Fruit fly (Drosophila melanogaster) whole organism, embryonic: Measurements from ENCODE around the gene CG31068.

ENCODE experiments used
- Abd-B ChIP-seq: fragments of 200-800 bp; sonication (Bioruptor generic); optimal IDR thresholded peaks from 2 replicates; lab custom pipeline; 2018; ENCODE audit warnings: missing biosample characterization, mild to moderate bottlenecking, missing genetic modification characterization, moderate library complexity
- Awh ChIP-seq: fragments of 200-800 bp; sonication (Bioruptor generic); IDR thresholded peaks from 2 replicates; pipeline ENCODE4, ENCODE4 v1.3.6; 2022; ENCODE audit warnings: missing biosample characterization, missing genetic modification characterization
- B-H2 ChIP-seq: fragments of 200-800 bp; sonication (Bioruptor generic); optimal IDR thresholded peaks from 2 replicates; lab custom pipeline; 2018; ENCODE audit warnings: missing biosample characterization, mild to moderate bottlenecking, missing genetic modification characterization
- CG11504 ChIP-seq: fragments of 200-800 bp; sonication (Bioruptor generic); optimal IDR thresholded peaks from 3 replicates; lab custom pipeline; 2019; ENCODE audit warnings: missing biosample characterization, mild to moderate bottlenecking, missing genetic modification characterization, moderate library complexity
- CG12391 ChIP-seq: fragments of 200-800 bp; sonication (Bioruptor generic); optimal IDR thresholded peaks from 3 replicates; lab custom pipeline; 2018; ENCODE audit warnings: missing biosample characterization, mild to moderate bottlenecking, missing genetic modification characterization, moderate library complexity
- CG12659 ChIP-seq: fragments of 200-800 bp; sonication (Bioruptor generic); optimal IDR thresholded peaks from 3 replicates; lab custom pipeline; 2017; ENCODE audit warnings: mild to moderate bottlenecking, missing biosample characterization, missing genetic modification reagents, missing genetic modification characterization
- CG13123 ChIP-seq: fragments of 200-800 bp; sonication (Bioruptor generic); optimal IDR thresholded peaks from 2 replicates; lab custom pipeline; 2016; ENCODE audit warnings: missing biosample characterization, missing genetic modification characterization
- CG13287 ChIP-seq: fragments of 200-800 bp; sonication (Bioruptor generic); IDR thresholded peaks from 2 replicates; pipeline ENCODE4 v1.3.6; 2022; ENCODE audit warnings: missing biosample characterization, missing genetic modification characterization; ENCODE audit not compliant: partially characterized antibody
- CG14441 ChIP-seq: fragments of 200-800 bp; sonication (Bioruptor generic); IDR thresholded peaks from 2 replicates; pipeline ENCODE4 v1.3.6; 2022; ENCODE audit warnings: missing biosample characterization, missing genetic modification characterization
- CG15514 ChIP-seq: fragments of 200-800 bp; sonication (Bioruptor generic); optimal IDR thresholded peaks from 3 replicates; lab custom pipeline; 2017; ENCODE audit warnings: missing biosample characterization, missing genetic modification characterization, mild to moderate bottlenecking, moderate library complexity, missing genetic modification reagents
- CG17612 ChIP-seq: fragments of 200-800 bp; sonication (Bioruptor generic); IDR thresholded peaks from 2 replicates; pipeline ENCODE4 v1.3.6; 2022; ENCODE audit warnings: missing biosample characterization, missing genetic modification characterization
- CG17829 ChIP-seq: fragments of 200-800 bp; optimal IDR thresholded peaks from 2 replicates; lab custom pipeline; 2019; ENCODE audit warnings: missing biosample characterization, mild to moderate bottlenecking, missing genetic modification characterization, moderate library complexity
- CG18262 ChIP-seq: fragments of 200-800 bp; optimal IDR thresholded peaks from 3 replicates; lab custom pipeline; 2019; ENCODE audit warnings: missing biosample characterization, mild to moderate bottlenecking, missing genetic modification characterization, moderate library complexity
- CG18476 ChIP-seq: fragments of 200-800 bp; sonication (Bioruptor generic); optimal IDR thresholded peaks from 2 replicates; lab custom pipeline; 2016; ENCODE audit warnings: missing biosample characterization, mild to moderate bottlenecking, missing genetic modification characterization
- CG2120 ChIP-seq: fragments of 200-800 bp; sonication (Bioruptor generic); optimal IDR thresholded peaks from 3 replicates; lab custom pipeline; 2016; ENCODE audit warnings: missing biosample characterization, missing genetic modification characterization
- CG3065 ChIP-seq: fragments of 200-800 bp; sonication (Bioruptor generic); optimal IDR thresholded peaks from 2 replicates; lab custom pipeline; 2016; ENCODE audit warnings: missing biosample characterization, missing genetic modification characterization
- CG4424 ChIP-seq: fragments of 200-800 bp; sonication (Bioruptor generic); optimal IDR thresholded peaks from 3 replicates; lab custom pipeline; 2016; ENCODE audit warnings: missing biosample characterization, missing genetic modification characterization
- CG4820 ChIP-seq: fragments of 200-800 bp; sonication (Bioruptor generic); optimal IDR thresholded peaks from 3 replicates; lab custom pipeline; 2016; ENCODE audit warnings: missing biosample characterization, missing genetic modification characterization
- CG6689 ChIP-seq: fragments of 200-800 bp; sonication (Bioruptor generic); IDR thresholded peaks from 2 replicates; pipeline ENCODE4 v1.3.6; 2022; ENCODE audit warnings: missing biosample characterization, missing genetic modification characterization
- CG7271 ChIP-seq: fragments of 200-800 bp; sonication (Bioruptor generic); optimal IDR thresholded peaks from 2 replicates; lab custom pipeline; 2018; ENCODE audit warnings: missing biosample characterization, mild to moderate bottlenecking, missing genetic modification characterization, moderate library complexity
- CHES-1-like ChIP-seq: fragments of 200-800 bp; sonication (Bioruptor generic); optimal IDR thresholded peaks from 2 replicates; lab custom pipeline; 2016; ENCODE audit warnings: missing biosample characterization, missing genetic modification characterization
- Dip2 ChIP-seq: fragments of 200-800 bp; sonication (Bioruptor generic); IDR thresholded peaks from 2 replicates; pipeline ENCODE4 v1.3.6; 2022; ENCODE audit warnings: missing biosample characterization, missing genetic modification characterization
- Elba2 ChIP-seq: fragments of 200-800 bp; sonication (Bioruptor generic); optimal IDR thresholded peaks from 3 replicates; lab custom pipeline; 2016; ENCODE audit warnings: missing biosample characterization, missing genetic modification characterization
- HLH4C ChIP-seq: fragments of 200-800 bp; sonication (Bioruptor generic); IDR thresholded peaks from 3 replicates; pipeline ENCODE4 v1.3.6; 2022; ENCODE audit warnings: missing biosample characterization, missing genetic modification characterization; ENCODE audit not compliant: partially characterized antibody
- HLHmδ ChIP-seq: fragments of 200-800 bp; sonication (Bioruptor generic); optimal IDR thresholded peaks from 2 replicates; lab custom pipeline; 2018; ENCODE audit warnings: missing biosample characterization, mild to moderate bottlenecking, missing genetic modification characterization, moderate library complexity
- Oli ChIP-seq: fragments of 200-800 bp; sonication (Bioruptor generic); optimal IDR thresholded peaks from 2 replicates; lab custom pipeline; 2018; ENCODE audit warnings: missing biosample characterization, mild to moderate bottlenecking, missing genetic modification characterization, moderate library complexity
- Sox100B ChIP-seq: fragments of 200-800 bp; sonication (Bioruptor generic); optimal IDR thresholded peaks from 3 replicates; lab custom pipeline; 2018; ENCODE audit warnings: missing biosample characterization, mild to moderate bottlenecking, missing genetic modification characterization
- Tbp ChIP-seq: fragments of >200 bp; optimal IDR thresholded peaks from 2 replicates; lab custom pipeline; 2018; ENCODE audit warnings: missing biosample characterization, missing genetic modification characterization
- abd-A ChIP-seq: fragments of 200-800 bp; sonication (Bioruptor generic); optimal IDR thresholded peaks from 3 replicates; lab custom pipeline; 2019; ENCODE audit warnings: missing biosample characterization, mild to moderate bottlenecking, missing genetic modification characterization, moderate library complexity
- caup ChIP-seq: fragments of 200-800 bp; sonication (Bioruptor generic); optimal IDR thresholded peaks from 3 replicates; lab custom pipeline; 2017; ENCODE audit warnings: missing biosample characterization, mild to moderate bottlenecking, missing genetic modification characterization, moderate library complexity; ENCODE audit not compliant: severe bottlenecking
- chm ChIP-seq: fragments of 200-800 bp; sonication (Bioruptor generic); IDR thresholded peaks from 2 replicates; pipeline ENCODE4 v1.3.6; 2022; ENCODE audit warnings: missing biosample characterization, missing genetic modification characterization
- dati ChIP-seq: fragments of 200-800 bp; sonication (Bioruptor generic); IDR thresholded peaks from 2 replicates; pipeline ENCODE4 v1.3.6; 2022; ENCODE audit warnings: missing biosample characterization, missing genetic modification characterization
- dimm ChIP-seq: fragments of 200-800 bp; sonication (Bioruptor generic); IDR thresholded peaks from 2 replicates; pipeline ENCODE4 v1.3.6; 2022; ENCODE audit warnings: missing biosample characterization, missing genetic modification characterization
- dmrt11E ChIP-seq: fragments of 200-800 bp; sonication (Bioruptor generic); optimal IDR thresholded peaks from 3 replicates; lab custom pipeline; 2018; ENCODE audit warnings: missing biosample characterization, mild to moderate bottlenecking, missing genetic modification characterization, moderate library complexity
- exex ChIP-seq: fragments of 200-800 bp; sonication (Bioruptor generic); optimal IDR thresholded peaks from 4 replicates; lab custom pipeline; 2018; ENCODE audit warnings: missing biosample characterization, mild to moderate bottlenecking, missing genetic modification characterization, moderate library complexity
- fd96Cb ChIP-seq: fragments of 200-800 bp; sonication (Bioruptor generic); optimal IDR thresholded peaks from 2 replicates; lab custom pipeline; 2018; ENCODE audit warnings: missing biosample characterization, mild to moderate bottlenecking, missing genetic modification characterization, moderate library complexity
- ftz-f1 ChIP-seq: fragments of 200-800 bp; sonication (Bioruptor generic); optimal IDR thresholded peaks from 2 replicates; lab custom pipeline; 2016; ENCODE audit warnings: missing biosample characterization, missing genetic modification characterization
- gem ChIP-seq: fragments of 200-800 bp; sonication (Bioruptor generic); optimal IDR thresholded peaks from 2 replicates; lab custom pipeline; 2019; ENCODE audit warnings: missing biosample characterization, mild to moderate bottlenecking, missing genetic modification characterization, moderate library complexity
- grau ChIP-seq: fragments of 200-800 bp; optimal IDR thresholded peaks from 3 replicates; lab custom pipeline; 2019; ENCODE audit warnings: missing biosample characterization, mild to moderate bottlenecking, missing genetic modification characterization, moderate library complexity
- gsb ChIP-seq: fragments of 200-800 bp; sonication (Bioruptor generic); IDR thresholded peaks from 2 replicates; pipeline ENCODE4 v1.3.6; 2022; ENCODE audit warnings: missing biosample characterization, missing genetic modification characterization
- ham ChIP-seq: fragments of 200-800 bp; sonication (Bioruptor generic); IDR thresholded peaks from 2 replicates; pipeline ENCODE4 v1.3.6; 2022; ENCODE audit warnings: missing biosample characterization, missing genetic modification characterization
- ind ChIP-seq: fragments of 200-800 bp; sonication (Bioruptor generic); optimal IDR thresholded peaks from 3 replicates; lab custom pipeline; 2016; ENCODE audit warnings: missing biosample characterization, missing genetic modification characterization
- ken ChIP-seq: fragments of 200-800 bp; sonication (Bioruptor generic); IDR thresholded peaks from 3 replicates; pipeline ENCODE4 v1.3.6; 2022; ENCODE audit warnings: missing biosample characterization, missing genetic modification characterization
- klu ChIP-seq: fragments of 200-800 bp; sonication (Bioruptor generic); IDR thresholded peaks from 2 replicates; pipeline ENCODE4 v1.3.6; 2022; ENCODE audit warnings: missing biosample characterization, missing genetic modification characterization
- lab ChIP-seq: fragments of 200-800 bp; sonication (Bioruptor generic); optimal IDR thresholded peaks from 3 replicates; lab custom pipeline; 2017; ENCODE audit warnings: missing biosample characterization, missing genetic modification characterization, mild to moderate bottlenecking, moderate library complexity, missing genetic modification reagents
- onecut ChIP-seq: fragments of 200-800 bp; sonication (Bioruptor generic); IDR thresholded peaks from 2 replicates; pipeline ENCODE4 v1.3.6; 2022; ENCODE audit warnings: missing biosample characterization, missing genetic modification characterization
- pzg ChIP-seq: fragments of 200-800 bp; sonication (Bioruptor generic); optimal IDR thresholded peaks from 3 replicates; lab custom pipeline; 2018; ENCODE audit warnings: missing biosample characterization, mild to moderate bottlenecking, missing genetic modification characterization, moderate library complexity
- schlank ChIP-seq: fragments of 200-800 bp; sonication (Bioruptor generic); optimal IDR thresholded peaks from 2 replicates; lab custom pipeline; 2018; ENCODE audit warnings: missing biosample characterization, mild to moderate bottlenecking, missing genetic modification characterization
- sd ChIP-seq: fragments of 200-800 bp; sonication (Bioruptor generic); optimal IDR thresholded peaks from 3 replicates; lab custom pipeline; 2018; ENCODE audit warnings: missing biosample characterization, mild to moderate bottlenecking, missing genetic modification characterization, moderate library complexity
- twi ChIP-seq: fragments of 200-800 bp; optimal IDR thresholded peaks from 2 replicates; lab custom pipeline; 2019; ENCODE audit warnings: missing biosample characterization, mild to moderate bottlenecking, missing genetic modification characterization, moderate library complexity

Gene CG31068

DNA sequence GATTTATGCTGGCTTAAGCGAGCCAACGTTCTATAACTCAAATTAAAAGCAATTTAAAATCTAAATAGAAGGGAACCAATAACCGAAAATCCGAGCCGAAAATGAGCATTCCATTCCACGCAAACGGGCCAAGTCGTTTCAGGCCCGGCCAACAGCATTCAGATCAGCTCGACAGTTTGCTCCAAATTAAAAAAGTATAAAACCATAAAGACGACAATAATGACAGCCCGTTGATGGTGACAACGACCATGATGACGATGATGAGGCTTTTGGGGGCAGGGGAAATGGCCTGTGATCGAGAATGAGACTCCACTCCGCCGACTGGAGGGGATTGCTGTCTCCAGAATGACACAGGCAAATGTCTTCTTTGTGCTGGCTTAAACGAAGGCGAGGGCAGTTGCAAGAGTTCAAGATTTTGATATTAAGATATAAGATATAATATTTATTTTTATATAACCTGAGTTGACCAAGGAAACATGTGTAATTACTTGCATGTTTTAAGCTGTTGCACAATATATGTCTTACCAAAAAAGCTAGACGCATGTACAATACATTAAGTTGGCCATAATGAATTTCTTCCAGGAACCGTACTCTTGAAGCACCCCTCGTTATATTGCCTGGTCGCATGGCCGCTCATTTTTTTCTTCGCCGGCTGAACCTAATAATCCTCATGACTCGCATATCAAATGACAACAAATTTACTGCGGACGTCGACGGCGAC lies 28.6 kb upstream of the CG31068 start (continued):
- TF ChIP-seq CHES-1-like (GFP tag; lab: Kevin White, UChicago) (no peak), B-H2 (GFP tag; lab: Kevin White, UChicago) (no peak), CG12659 (GFP tag; lab: Kevin White, UChicago) (no peak), pzg (GFP tag; lab: Kevin White, UChicago) (no peak), dimm (GFP tag; lab: Robert Waterston, UW) (no peak), CG17612 (no peak), dmrt11E (tag; lab: Kevin White, UChicago) (peak; percentile 61), caup (GFP tag; lab: Kevin White, UChicago) (no peak), ind (peak; percentile 14), CG7271 (tag; lab: Kevin White, UChicago) (no peak), ftz-f1 (no peak), CG4820 (GFP tag; lab: Kevin White, UChicago) (peak; percentile 5), abd-A (tag; lab: Kevin White, UChicago) (peak; percentile 74), grau (tag; lab: Kevin White, UChicago) (peak; percentile 19), CG18476 (peak; percentile 96), gsb (GFP tag; lab: Robert Waterston, UW) (no peak), Dip2 (no peak), CG17829 (peak; percentile 34), CG14441 (GFP tag; lab: Robert Waterston, UW) (no peak), ken (GFP tag; lab: Robert Waterston, UW) (no peak), CG3065 (GFP tag; lab: Kevin White, UChicago) (no peak), CG4424 (GFP tag; lab: Kevin White, UChicago) (peak; percentile 27), schlank (tag; lab: Kevin White, UChicago) (no peak), CG2120 (GFP tag; lab: Kevin White, UChicago) (no peak), Awh (GFP tag; lab: Robert Waterston, UW) (no peak), Abd-B (GFP tag; lab: Kevin White, UChicago) (peak; percentile 31), fd96Cb (tag; lab: Kevin White, UChicago) (peak; percentile 11), exex (no peak), CG13287 (no peak), twi (tag; lab: Kevin White, UChicago) (no peak), Elba2 (no peak), HLH4C (GFP tag; lab: Robert Waterston, UW) (no peak), CG12391 (tag; lab: Kevin White, UChicago) (peak; percentile 14), CG15514 (GFP tag; lab: Kevin White, UChicago) (no peak), sd (tag; lab: Kevin White, UChicago) (peak; percentile 1), CG13123 (no peak), lab (GFP tag; lab: Kevin White, UChicago) (peak; percentile 9), klu (GFP tag; lab: Robert Waterston, UW) (no peak), CG18262 (tag; lab: Kevin White, UChicago) (peak; percentile 66), ham (no peak), chm (GFP tag; lab: Robert Waterston, UW) (no peak), Oli (tag; lab: Kevin White, UChicago) (peak; percentile 30), Sox100B (peak; percentile 33), CG6689 (0 out of 2 replicates have a peak, but pooled peaks have one; percentile 33), gem (peak; percentile 47), Tbp (GFP tag; lab: Kevin White, UChicago) (no peak), dati (no peak), onecut (GFP tag; lab: Robert Waterston, UW) (no peak), HLHmδ (no peak), CG11504 (tag; lab: Kevin White, UChicago) (peak; percentile 50)
